Worm (Caenorhabditis elegans): Measurements from ENCODE around the gene srv-3.

Gene srv-3

DNA sequence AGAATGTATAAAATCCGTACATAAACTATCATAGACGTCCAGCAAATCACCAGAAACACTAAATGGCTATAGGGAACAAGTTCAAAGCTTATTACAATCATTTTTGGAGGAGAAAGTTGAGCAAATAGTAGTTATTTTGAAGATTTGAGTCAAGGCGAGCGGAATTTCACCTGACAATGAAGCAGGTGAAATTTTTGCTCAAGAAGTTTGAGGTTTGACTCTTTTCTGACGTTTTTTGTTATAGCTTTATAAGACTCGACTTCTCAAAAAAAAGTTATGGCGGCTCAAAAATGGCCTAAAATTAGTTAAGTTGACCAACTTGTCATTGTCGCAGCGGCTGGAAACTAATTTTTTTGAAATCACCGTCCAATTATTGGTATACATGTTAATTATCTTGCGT is at the start of gene srv-3:
srv-3 (minus strand) TSS at position 101 of the 400 bp plus-strand sequence.
- no peak for TF ChIP-seq unc-62 (GFP tag; optimal IDR thresholded peaks at IDR 0.05)

DNA sequence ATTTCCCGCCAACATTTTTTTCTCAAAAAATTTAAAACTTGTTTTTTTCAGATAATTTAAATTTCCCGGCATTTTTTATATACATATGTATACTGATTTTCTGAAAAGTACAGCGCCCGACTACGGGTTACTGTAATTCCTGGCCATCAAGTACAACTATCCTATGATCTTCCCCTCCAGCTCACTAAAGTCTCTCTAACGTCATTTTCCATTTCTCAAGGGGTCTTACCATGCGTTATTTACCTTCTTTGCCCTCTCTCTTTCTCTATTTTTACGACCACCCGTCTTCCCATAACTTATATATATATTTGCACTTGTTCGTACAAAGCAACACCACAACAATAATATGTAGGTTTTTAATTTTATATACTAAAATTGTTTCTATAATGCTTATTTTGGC is 47.5 kb upstream of the srv-3 start, which contains the start of gene W04E12.9:
W04E12.9 (plus strand) TSS at position 301 of the 400 bp plus-strand sequence.
- TF ChIP-seq unc-62 (GFP tag; optimal IDR thresholded peaks at IDR 0.05): no peak

DNA sequence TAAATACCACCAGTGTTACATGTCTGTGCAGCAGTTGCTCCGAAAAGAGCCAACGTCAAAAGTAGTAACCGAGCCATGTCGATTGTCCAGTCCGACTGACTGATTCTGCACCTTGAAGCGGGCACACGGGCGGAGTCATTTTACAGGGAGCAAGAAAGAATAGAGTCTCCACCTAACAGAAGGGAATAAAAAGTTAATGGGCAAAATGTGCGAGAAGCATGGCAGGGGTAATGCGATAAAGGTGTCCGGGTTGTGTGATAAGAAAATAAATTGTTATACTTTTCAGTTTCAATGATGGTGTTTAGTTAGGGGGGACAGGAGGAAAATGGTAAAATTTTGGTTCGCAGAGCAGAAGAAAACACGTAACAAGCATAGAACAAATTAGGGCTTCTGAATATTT is 46.5 kb upstream of the srv-3 start, which contains the start of gene clec-50:
clec-50 (minus strand) TSS at position 109 of the 400 bp plus-strand sequence.
- no peak for TF ChIP-seq unc-62 (GFP tag; optimal IDR thresholded peaks at IDR 0.05)

DNA sequence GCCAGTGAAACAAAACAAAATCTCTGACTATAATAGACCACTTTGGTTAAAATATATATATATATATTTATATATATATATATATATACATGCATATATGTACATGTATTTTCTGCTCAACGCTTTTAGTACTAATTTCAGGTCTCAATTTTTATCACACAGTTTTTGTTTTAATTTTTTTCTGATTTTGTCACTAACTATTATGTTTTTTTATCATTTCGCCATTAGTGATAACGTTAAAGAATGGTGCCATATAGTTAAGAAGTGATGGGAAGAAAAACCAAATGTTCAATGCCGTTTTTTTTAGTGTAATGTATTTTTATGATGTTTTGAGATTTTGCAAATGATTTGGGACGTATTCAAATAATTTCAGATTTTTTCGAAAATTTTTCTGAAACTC is 45.6 kb upstream of the srv-3 start:
- TF ChIP-seq unc-62 (GFP tag; optimal IDR thresholded peaks at IDR 0.05): no peak

DNA sequence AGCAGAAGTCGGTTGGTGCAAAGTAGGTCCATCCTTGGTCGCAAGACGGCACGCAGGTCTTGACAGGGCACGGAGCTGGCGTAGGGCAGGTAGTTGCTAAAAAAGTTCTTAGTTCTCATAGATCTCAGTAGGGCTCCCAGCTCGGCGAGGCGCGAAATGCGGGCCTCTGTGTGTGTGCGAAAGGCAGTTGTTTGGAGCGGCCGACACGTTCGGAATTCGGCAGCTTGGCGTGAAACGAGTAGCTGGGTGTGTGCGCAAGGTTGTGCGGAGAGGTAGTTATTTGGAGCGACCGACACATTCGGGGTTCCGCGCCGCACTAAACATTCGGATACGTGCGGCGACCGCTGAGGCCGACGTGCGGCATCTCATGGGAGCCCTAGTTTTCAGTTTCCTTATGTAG is 44.1 kb upstream of the srv-3 start:
- no peak for TF ChIP-seq unc-62 (GFP tag; optimal IDR thresholded peaks at IDR 0.05)

DNA sequence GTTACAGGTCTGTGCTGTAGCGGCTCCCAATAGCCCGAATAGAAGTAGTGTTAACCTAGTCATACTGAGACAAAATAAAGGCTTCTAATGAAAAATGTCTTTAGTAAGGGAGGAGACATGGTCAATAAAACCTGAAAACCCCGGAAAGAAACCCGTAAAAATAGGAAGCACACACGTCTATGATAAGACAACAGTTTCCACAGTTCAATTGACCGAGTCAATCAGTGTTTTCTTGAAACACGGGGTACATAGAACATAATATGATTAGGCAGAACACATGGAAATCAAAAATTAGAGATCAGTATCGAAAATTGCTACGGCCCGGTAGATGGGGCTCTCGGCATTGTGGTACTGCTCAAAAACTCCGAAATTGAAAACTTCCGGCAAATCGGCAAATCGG is 42.4 kb upstream of the srv-3 start, which contains the start of gene clec-49:
clec-49 (minus strand) TSS at position 103 of the 400 bp plus-strand sequence.
- no peak for TF ChIP-seq unc-62 (GFP tag; optimal IDR thresholded peaks at IDR 0.05)

DNA sequence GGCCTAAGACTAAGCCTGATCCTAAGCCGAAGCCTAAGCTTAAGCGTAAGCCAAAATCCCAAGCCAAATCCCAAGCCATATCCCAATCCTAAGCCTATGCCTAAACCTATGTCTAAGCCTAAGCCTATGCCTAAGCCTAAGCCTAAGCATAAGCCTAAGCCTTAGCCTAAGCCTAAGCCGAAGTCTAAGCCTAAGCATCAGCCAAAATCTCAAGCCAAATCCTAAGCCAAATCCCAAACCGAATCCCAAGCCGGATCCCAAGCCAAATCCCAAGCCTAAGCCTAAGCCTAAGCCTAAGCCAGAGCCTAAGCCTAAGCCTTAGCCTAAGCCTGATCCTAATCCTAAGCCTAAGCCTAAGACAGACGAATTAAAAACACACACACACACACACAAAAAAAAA is 38.4 kb upstream of the srv-3 start:
- no peak for TF ChIP-seq unc-62 (GFP tag; optimal IDR thresholded peaks at IDR 0.05)

DNA sequence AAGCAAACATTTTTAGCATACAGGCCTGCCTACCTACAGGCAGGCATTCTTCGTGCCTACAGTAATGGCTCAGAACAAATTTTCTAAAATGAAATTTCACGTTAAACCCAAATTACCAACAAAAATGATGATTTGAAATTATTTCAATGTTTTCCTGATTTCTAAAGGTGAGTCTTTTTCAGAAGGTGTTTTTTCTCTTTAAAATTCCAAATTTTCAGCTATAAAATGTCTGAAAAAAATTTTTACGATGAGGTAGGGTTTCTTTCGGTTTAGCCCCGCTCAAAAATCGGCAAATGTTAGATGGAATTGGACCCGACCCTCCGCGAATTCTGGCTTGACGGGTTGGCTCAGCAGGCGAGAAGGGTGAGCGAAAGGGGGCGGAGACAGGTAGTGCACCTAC is 37.1 kb upstream of the srv-3 start, which contains the start of gene W04E12.5:
W04E12.5 (plus strand) TSS at position 301 of the 400 bp plus-strand sequence.
- TF ChIP-seq unc-62 (GFP tag; optimal IDR thresholded peaks at IDR 0.05): no peak

DNA sequence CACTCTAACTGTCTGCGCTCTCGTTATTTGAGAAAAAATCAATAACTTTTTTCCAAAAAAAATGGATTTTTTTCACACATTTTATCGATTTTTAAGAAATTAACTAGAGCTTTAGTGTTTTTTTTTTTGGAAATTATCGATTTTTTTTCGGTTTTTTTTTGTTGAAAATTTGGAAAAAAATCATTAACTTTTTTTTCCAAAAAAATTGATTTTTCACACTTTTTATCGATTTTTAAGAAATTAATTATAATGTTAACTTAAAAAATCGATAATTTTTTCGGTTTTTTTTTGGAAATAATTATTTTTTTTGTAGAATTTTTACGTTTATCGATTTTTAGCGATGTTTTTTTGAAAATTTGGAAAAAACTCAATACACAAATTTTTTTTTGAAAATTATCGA is 35.5 kb upstream of the srv-3 start:
- no peak for TF ChIP-seq unc-62 (GFP tag; optimal IDR thresholded peaks at IDR 0.05)

DNA sequence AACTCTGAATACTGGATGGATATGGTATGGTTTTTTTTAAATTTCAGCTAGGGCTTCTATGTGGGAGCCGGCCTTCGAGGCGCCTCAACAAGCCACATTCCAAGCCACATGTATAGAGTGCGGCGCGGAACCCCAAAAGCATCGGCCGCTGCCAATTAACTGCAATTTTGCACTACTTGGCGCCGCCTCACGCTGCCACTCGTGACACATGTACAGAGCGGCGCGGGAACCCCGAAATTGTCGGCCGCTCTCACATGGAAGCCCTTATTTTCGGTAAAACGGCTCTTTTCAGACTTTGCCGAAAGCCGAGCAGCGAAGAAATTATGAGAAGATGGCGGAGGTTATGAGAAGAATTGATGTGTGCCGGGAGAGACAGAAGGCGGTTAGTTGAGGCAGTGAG is 35.0 kb upstream of the srv-3 start:
- TF ChIP-seq unc-62 (GFP tag; optimal IDR thresholded peaks at IDR 0.05): no peak

DNA sequence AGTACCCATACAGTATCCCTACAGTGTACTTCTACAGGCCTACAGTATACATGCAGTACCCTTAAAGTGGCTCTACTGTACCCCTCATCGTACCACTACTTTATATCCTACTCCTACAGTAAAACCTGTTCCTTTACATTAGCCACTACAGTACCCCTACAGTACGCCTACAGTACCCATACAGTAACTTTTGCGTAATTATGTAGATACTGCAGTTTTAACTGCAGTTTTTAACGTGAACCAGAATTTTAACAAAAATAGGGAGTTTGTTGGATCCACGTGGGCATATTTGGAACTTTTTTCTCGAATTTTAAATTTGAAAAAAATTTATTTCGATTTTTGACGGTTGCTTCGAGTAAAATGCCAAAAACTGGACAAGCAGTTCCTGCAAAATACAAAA is 34.6 kb upstream of the srv-3 start, which contains the start of gene W04E12.4:
W04E12.4 (plus strand) TSS at position 301 of the 400 bp plus-strand sequence.
- TF ChIP-seq unc-62 (GFP tag; optimal IDR thresholded peaks at IDR 0.05): no peak

DNA sequence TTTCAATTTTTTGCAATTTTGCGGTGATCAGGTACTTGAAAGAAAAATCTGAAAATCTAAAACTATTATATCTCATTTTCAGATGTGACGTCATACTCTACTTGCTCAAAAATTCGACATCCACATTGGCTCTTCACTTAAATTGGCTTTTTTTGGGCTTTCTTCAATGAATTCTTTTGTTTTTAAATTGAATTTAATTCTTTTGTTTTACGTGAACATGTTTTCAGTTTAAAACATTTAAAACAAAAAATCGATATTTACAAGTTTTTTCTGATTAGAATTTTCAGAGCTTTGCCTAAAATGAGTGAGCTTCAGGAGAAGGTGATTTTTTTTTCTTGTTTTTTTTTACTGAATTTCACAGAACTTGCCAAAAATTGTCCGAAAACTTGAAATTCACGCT is 32.9 kb upstream of the srv-3 start, which contains the start of gene W04E12.3:
W04E12.3 (plus strand) TSS at position 301 of the 400 bp plus-strand sequence.
- TF ChIP-seq unc-62 (GFP tag; optimal IDR thresholded peaks at IDR 0.05): no peak

DNA sequence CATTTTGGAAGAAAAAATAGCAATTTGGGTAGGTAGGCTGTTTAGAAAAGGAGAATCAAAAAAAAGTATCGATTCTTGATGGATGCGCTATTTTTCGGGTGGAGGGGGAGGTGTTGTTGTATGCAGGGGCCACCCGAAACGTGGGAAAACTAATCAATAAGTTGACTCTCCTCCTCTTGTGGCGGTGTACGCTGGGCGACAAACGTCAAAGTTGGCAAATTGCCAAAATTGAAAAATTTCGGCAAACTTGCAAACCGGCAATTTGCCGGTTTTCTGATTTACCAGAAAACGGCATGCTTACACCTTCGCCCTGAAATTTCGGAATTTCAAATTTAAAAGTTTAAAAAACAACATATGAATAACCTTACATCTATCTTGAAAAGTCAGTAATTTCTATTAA is 32.3 kb upstream of the srv-3 start, which contains the start of gene W04E12.2:
W04E12.2 (minus strand) TSS at position 101 of the 400 bp plus-strand sequence.
- TF ChIP-seq unc-62 (GFP tag; optimal IDR thresholded peaks at IDR 0.05): no peak

DNA sequence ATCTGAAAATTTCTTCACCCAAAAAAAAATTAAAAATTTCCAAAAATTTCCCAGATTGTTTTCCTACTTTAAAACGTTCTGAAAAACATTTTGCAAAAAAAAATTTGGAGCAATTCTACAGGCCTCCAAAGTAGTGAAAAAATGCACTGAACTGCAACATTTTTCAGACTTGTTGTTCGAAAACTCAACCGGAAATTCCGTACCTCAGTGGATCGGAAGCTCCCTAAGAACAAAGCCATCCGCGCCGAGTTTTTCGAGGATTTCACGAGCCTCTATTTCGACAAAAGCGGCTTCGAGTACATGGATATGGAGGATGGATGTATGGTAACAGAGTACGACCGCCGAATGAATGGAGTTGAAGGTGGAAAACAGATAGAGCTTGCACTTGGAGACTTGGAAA is 29.4 kb upstream of the srv-3 start, which contains the start of gene fbxa-131:
fbxa-131 (plus strand) TSS at position 301 of the 400 bp plus-strand sequence.
- TF ChIP-seq unc-62 (GFP tag; optimal IDR thresholded peaks at IDR 0.05): no peak

DNA sequence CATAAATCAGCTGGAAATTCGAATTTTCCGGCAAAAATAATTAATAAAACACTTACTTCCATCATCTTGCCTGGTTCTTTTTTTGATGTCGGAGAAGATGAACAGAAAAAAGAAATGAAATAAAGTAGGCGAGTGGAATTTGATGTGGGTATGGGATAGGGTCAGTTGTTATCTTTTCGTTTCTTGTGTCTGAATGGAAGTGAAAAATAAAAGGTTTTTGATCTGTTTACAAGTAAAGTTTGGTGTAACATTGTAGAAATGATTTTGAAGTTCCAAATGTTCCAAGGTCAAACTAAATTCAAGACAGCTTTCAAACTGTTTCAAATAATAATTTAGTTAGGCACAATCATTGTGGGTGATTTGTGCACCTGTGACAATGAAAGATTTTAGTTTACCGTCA is 28.7 kb upstream of the srv-3 start, which contains the start of gene W04E12.7:
W04E12.7 (minus strand) TSS at position 101 of the 400 bp plus-strand sequence.
- no peak for TF ChIP-seq unc-62 (GFP tag; optimal IDR thresholded peaks at IDR 0.05)

DNA sequence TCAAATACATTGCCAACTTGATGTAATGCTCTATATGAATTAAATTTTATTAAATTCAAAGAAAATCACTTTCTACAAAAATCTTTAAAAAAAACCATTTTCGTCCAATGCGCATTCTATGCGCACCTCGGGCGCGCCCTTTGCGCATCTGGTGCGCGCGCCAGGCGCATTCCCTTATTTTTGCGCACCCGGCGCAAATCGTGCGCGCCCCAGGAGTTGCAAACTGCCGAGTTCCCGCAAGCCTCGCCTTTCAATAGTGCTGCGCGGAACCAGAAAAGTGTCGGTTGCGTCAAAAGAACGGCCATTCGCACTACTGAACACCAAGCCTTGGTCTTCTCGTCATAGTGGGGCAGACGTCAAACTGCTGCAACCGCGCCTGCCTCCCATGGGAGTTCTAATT is 25.0 kb upstream of the srv-3 start:
- TF ChIP-seq unc-62 (GFP tag; optimal IDR thresholded peaks at IDR 0.05): no peak

DNA sequence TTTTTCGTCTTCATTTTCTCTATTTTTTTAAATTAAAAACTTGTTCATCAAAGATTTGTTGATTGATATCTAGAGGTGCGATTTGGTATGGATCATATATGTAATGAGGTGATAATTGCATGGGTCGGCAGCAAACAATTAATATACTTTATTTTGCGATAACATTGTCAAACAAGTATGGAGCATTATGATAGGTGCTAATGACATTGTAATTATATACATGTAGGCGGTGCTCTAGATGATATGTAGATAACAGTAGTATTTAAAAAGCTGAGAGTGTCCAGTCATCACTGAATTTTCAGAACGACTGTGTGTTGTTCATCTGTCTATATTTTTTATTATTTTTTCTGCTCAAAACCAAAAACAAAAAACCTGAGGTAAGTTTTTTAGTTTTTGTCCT is 21.5 kb upstream of the srv-3 start, which contains the start of gene Y116F11A.1:
Y116F11A.1 (plus strand) TSS at position 301 of the 400 bp plus-strand sequence.
- no peak for TF ChIP-seq unc-62 (GFP tag; optimal IDR thresholded peaks at IDR 0.05)

DNA sequence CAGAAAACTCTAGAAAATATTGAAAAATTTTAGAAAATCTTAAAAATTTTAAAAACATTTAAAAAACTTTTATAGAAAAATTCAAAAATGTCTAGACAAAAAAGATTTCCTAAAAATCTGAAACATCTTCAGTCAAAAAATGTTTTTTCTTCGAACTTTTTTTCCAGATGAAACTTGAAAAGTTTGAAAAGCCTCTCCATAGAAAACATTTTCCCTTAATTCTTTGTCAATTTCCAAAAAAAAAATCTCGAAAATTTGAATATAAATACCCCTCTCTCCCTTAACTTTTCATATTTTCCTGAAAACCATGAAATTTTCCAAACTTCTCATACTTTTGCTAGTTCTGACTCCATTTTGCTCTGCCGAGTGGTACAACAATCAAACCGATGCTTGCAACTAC is 20.0 kb upstream of the srv-3 start, which contains the start of gene Y116F11A.3:
Y116F11A.3 (plus strand) TSS at position 301 of the 400 bp plus-strand sequence.
- TF ChIP-seq unc-62 (GFP tag; optimal IDR thresholded peaks at IDR 0.05): no peak
